Worm (Caenorhabditis elegans) whole organism, late embryonic: Measurements from ENCODE around the gene ZC262.13.

ENCODE experiments used
- C08G9.2 ChIP-seq: sonication (generic microtip); optimal IDR thresholded peaks from 2 replicates; lab custom pipeline; 2016; ENCODE audit warnings: mild to moderate bottlenecking, missing genetic modification characterization, moderate library complexity, missing compliant biosample characterization
- K02D7.2 ChIP-seq: sonication (generic microtip); optimal IDR thresholded peaks from 2 replicates; lab custom pipeline; 2017; ENCODE audit warnings: mild to moderate bottlenecking, missing genetic modification characterization, missing compliant biosample characterization
- K09A11.1 ChIP-seq: sonication (generic microtip); optimal IDR thresholded peaks from 2 replicates; lab custom pipeline; 2017; ENCODE audit warnings: antibody characterized with exemption, mild to moderate bottlenecking, missing genetic modification characterization, missing compliant biosample characterization; ENCODE audit not compliant: insufficient read depth
- Y22D7AL.16 ChIP-seq: sonication (generic microtip); optimal IDR thresholded peaks from 2 replicates; lab custom pipeline; 2016; ENCODE audit warnings: missing genetic modification characterization, missing compliant biosample characterization
- ceh-14 ChIP-seq: sonication (generic microtip); optimal IDR thresholded peaks from 2 replicates; lab custom pipeline; 2016; ENCODE audit warnings: missing genotype, missing genetic modification characterization, missing compliant biosample characterization
- ceh-18 ChIP-seq: sonication (generic microtip); optimal IDR thresholded peaks from 2 replicates; lab custom pipeline; 2016; ENCODE audit warnings: missing genetic modification characterization, missing compliant biosample characterization
- ceh-19 ChIP-seq: fragments of 200-800 bp; sonication (Bioruptor generic); optimal IDR thresholded peaks from 2 replicates; lab custom pipeline; 2018; ENCODE audit warnings: mild to moderate bottlenecking, missing genetic modification characterization, missing compliant biosample characterization
- ceh-22 ChIP-seq: sonication (generic microtip); optimal IDR thresholded peaks from 2 replicates; lab custom pipeline; 2017; ENCODE audit warnings: missing biosample characterization, missing genetic modification characterization
- ceh-31 ChIP-seq: sonication (generic microtip); optimal IDR thresholded peaks from 2 replicates; lab custom pipeline; 2016; ENCODE audit warnings: missing genetic modification characterization, missing compliant biosample characterization
- dmd-4 ChIP-seq: sonication (generic microtip); optimal IDR thresholded peaks from 2 replicates; lab custom pipeline; 2016; ENCODE audit warnings: borderline replicate concordance, missing genetic modification characterization, missing compliant biosample characterization
- elt-2 ChIP-seq: sonication (generic microtip); optimal IDR thresholded peaks from 2 replicates; lab custom pipeline; 2016; ENCODE audit warnings: missing genetic modification reagents, missing genetic modification characterization, missing compliant biosample characterization
- ets-4 ChIP-seq: sonication (generic microtip); optimal IDR thresholded peaks from 2 replicates; lab custom pipeline; 2016; ENCODE audit warnings: missing genetic modification characterization, missing compliant biosample characterization
- eyg-1 ChIP-seq: sonication (generic microtip); optimal IDR thresholded peaks from 2 replicates; lab custom pipeline; 2016; ENCODE audit warnings: missing genotype, missing genetic modification characterization, missing compliant biosample characterization
- fkh-10 ChIP-seq: fragments of 150-350 bp; optimal IDR thresholded peaks from 2 replicates; lab custom pipeline; 2014; ENCODE audit warnings: missing biosample characterization, missing genetic modification reagents, missing genetic modification characterization
- fkh-6 ChIP-seq: sonication (generic microtip); optimal IDR thresholded peaks from 2 replicates; lab custom pipeline; 2016; ENCODE audit warnings: missing genetic modification characterization, missing compliant biosample characterization
- hlh-13 ChIP-seq: fragments of 200-800 bp; sonication (Bioruptor generic); optimal IDR thresholded peaks from 2 replicates; lab custom pipeline; 2018; ENCODE audit warnings: mild to moderate bottlenecking, missing genetic modification characterization, missing compliant biosample characterization
- hlh-15 ChIP-seq: sonication (generic microtip); optimal IDR thresholded peaks from 2 replicates; lab custom pipeline; 2016; ENCODE audit warnings: missing genetic modification characterization, missing compliant biosample characterization
- hlh-30 ChIP-seq: sonication (generic microtip); optimal IDR thresholded peaks from 2 replicates; lab custom pipeline; 2017; ENCODE audit warnings: antibody characterized with exemption, missing genetic modification characterization, missing compliant biosample characterization; ENCODE audit not compliant: insufficient read depth
- hlh-6 ChIP-seq: sonication (generic microtip); optimal IDR thresholded peaks from 2 replicates; lab custom pipeline; 2016; ENCODE audit warnings: missing genotype, missing genetic modification characterization, missing compliant biosample characterization
- hlh-8 ChIP-seq: sonication (generic microtip); optimal IDR thresholded peaks from 2 replicates; lab custom pipeline; 2016; ENCODE audit warnings: missing genotype, missing genetic modification characterization, missing compliant biosample characterization
- lin-11 ChIP-seq: fragments of 200-800 bp; sonication (Bioruptor generic); optimal IDR thresholded peaks from 2 replicates; lab custom pipeline; 2018; ENCODE audit warnings: mild to moderate bottlenecking, missing genetic modification characterization, missing compliant biosample characterization
- madf-2 ChIP-seq: sonication (generic microtip); optimal IDR thresholded peaks from 2 replicates; lab custom pipeline; 2017; ENCODE audit warnings: missing genetic modification characterization, missing compliant biosample characterization
- nfya-1 ChIP-seq: sonication (generic microtip); optimal IDR thresholded peaks from 2 replicates; lab custom pipeline; 2017; ENCODE audit warnings: missing genetic modification characterization, mild to moderate bottlenecking, missing compliant biosample characterization, antibody characterized with exemption, moderate library complexity
- nhr-232 ChIP-seq: sonication (generic microtip); optimal IDR thresholded peaks from 2 replicates; lab custom pipeline; 2016; ENCODE audit warnings: missing genetic modification characterization, missing compliant biosample characterization
- npax-4 ChIP-seq: sonication (generic microtip); optimal IDR thresholded peaks from 2 replicates; lab custom pipeline; 2016; ENCODE audit warnings: missing genetic modification characterization, missing compliant biosample characterization
- odd-2 ChIP-seq: sonication (generic microtip); optimal IDR thresholded peaks from 2 replicates; lab custom pipeline; 2017; ENCODE audit warnings: antibody characterized with exemption, mild to moderate bottlenecking, missing genetic modification characterization, missing compliant biosample characterization
- pat-9 ChIP-seq: fragments of 200-800 bp; sonication (Bioruptor generic); optimal IDR thresholded peaks from 2 replicates; lab custom pipeline; 2018; ENCODE audit warnings: mild to moderate bottlenecking, missing genetic modification characterization, moderate library complexity, missing compliant biosample characterization
- pha-4 ChIP-seq: fragments of 150-350 bp; optimal IDR thresholded peaks from 2 replicates; lab custom pipeline; 2018; ENCODE audit warnings: missing biosample characterization, missing genetic modification reagents, missing genetic modification characterization
- rnt-1 ChIP-seq: sonication (generic microtip); optimal IDR thresholded peaks from 2 replicates; lab custom pipeline; 2016; ENCODE audit warnings: missing genetic modification characterization, missing compliant biosample characterization
- sdc-2 ChIP-seq: sonication (generic microtip); optimal IDR thresholded peaks from 2 replicates; lab custom pipeline; 2016; ENCODE audit warnings: missing genotype, missing genetic modification characterization, missing compliant biosample characterization
- ttx-3 ChIP-seq: sonication (generic microtip); optimal IDR thresholded peaks from 2 replicates; lab custom pipeline; 2016; ENCODE audit warnings: missing genetic modification reagents, missing genetic modification characterization, missing compliant biosample characterization
- unc-3 ChIP-seq, 2 experiments: fragments of 200-800 bp in 1 of 2; sonication (Bioruptor generic) in 1 of 2; sonication (generic microtip) in 1 of 2; conservative IDR thresholded peaks in 1 of 2; optimal IDR thresholded peaks in 1 of 2; 2 replicates each; pipeline versions ENCODE4 v1.3.6 to Lab custom; 2016 to 2022; ENCODE audit warnings: missing compliant biosample characterization in 2 of 2, missing genetic modification characterization in 2 of 2, missing genetic modification reagents in 1 of 2
- unc-55 ChIP-seq: sonication (generic microtip); optimal IDR thresholded peaks from 2 replicates; lab custom pipeline; 2017; ENCODE audit warnings: missing biosample characterization, missing genetic modification reagents, missing genetic modification characterization
- unc-86 ChIP-seq: sonication (generic microtip); optimal IDR thresholded peaks from 2 replicates; lab custom pipeline; 2016; ENCODE audit warnings: missing genetic modification characterization, missing compliant biosample characterization
- ztf-16 ChIP-seq: sonication (generic microtip); optimal IDR thresholded peaks from 2 replicates; lab custom pipeline; 2017; ENCODE audit warnings: missing genetic modification characterization, missing compliant biosample characterization

ZC262.13 gene

DNA sequence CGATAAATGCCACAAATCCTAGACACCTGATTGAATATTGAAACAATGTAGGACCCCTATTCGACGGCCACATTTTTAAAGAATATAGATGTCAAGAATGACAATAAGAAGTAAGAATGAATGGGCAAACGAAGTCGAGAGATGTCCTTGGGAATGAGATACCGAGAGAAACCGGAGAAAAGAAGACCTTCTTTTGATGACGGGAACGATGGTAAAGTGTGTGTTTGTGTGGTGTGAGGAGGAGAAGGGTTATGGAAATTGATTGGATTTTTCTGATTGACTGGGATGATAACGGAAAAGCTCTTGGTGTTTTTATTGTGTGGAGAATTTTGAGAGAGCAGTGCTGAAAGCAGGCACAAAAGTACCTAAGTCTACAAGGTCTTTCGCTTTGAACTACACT, 42.6 kb downstream of the ZC262.13 start, which contains the start of gene R05D3.9:
R05D3.9 (minus strand) TSS at position 101 of the 400 bp plus-strand sequence.
- TF ChIP-seq hlh-13 (GFP tag; lab: Kevin White, UChicago) (no peak), lin-11 (tag; lab: Kevin White, UChicago) (no peak), elt-2 (no peak), pha-4 (tag; lab: Kevin White, UChicago) (no peak), hlh-15 (tag; lab: Kevin White, UChicago) (no peak)
- TF ChIP-seq, all 69 proteins: peak for 0

DNA sequence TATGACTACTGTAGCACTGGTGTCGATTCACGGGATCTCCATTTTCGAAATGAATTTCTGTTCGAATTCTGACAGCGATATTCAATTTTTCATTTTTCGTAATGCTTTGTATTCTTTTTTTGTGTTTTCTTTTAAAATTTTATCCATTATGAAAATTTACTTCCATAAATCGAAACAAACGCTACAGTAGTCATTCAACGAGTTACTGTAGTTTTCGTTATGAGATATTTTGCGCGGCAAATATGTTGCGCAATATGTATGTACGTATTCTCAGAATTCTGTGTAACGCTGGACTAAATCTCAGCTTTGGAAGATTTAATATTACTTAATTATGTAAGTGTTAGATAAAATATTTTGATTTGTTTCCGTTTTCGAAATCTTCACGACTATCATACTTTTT, 43.2 kb downstream of the ZC262.13 start:
- no peak for TF ChIP-seq unc-86 (tag; lab: Kevin White, UChicago)
- no peak for TF ChIP-seq C08G9.2 (tag; lab: Kevin White, UChicago)
- TF ChIP-seq sdc-2 (tag; lab: Kevin White, UChicago), result no peak
- TF ChIP-seq lin-11 (tag; lab: Kevin White, UChicago), result no peak
- no peak for TF ChIP-seq unc-55
- no peak for TF ChIP-seq pat-9 (tag; lab: Kevin White, UChicago)
- no peak for TF ChIP-seq hlh-13 (GFP tag; lab: Kevin White, UChicago)

- TF ChIP-seq unc-86 (tag; lab: Kevin White, UChicago), result no peak
- TF ChIP-seq ceh-19 (GFP tag; lab: Kevin White, UChicago), result no peak
- no peak for TF ChIP-seq ztf-16 (tag; lab: Kevin White, UChicago)
- TF ChIP-seq hlh-13 (GFP tag; lab: Kevin White, UChicago), result no peak
- TF ChIP-seq hlh-6 (tag; lab: Kevin White, UChicago), result no peak
- no peak for TF ChIP-seq fkh-6
- TF ChIP-seq sdc-2 (tag; lab: Kevin White, UChicago), result no peak
- no peak for TF ChIP-seq npax-4 (tag; lab: Kevin White, UChicago)
- no peak for TF ChIP-seq ceh-22 (tag; lab: Kevin White, UChicago)
- no peak for TF ChIP-seq hlh-8
- no peak for TF ChIP-seq nfya-1
- no peak for TF ChIP-seq K09A11.1 (tag; lab: Kevin White, UChicago)
- no peak for TF ChIP-seq fkh-10 (GFP tag; lab: Kevin White, UChicago)
- TF ChIP-seq elt-2, result no peak
- TF ChIP-seq odd-2 (tag; lab: Kevin White, UChicago), result no peak
- TF ChIP-seq C08G9.2 (tag; lab: Kevin White, UChicago), result no peak
- no peak for TF ChIP-seq nhr-232 (tag; lab: Kevin White, UChicago)
- no peak for TF ChIP-seq eyg-1 (tag; lab: Kevin White, UChicago)
- no peak for TF ChIP-seq ceh-14
- TF ChIP-seq rnt-1, result no peak
Measured at ce11 chrIII:8370188-8370587, 44.2 kb downstream of the ZC262.13 start.

ce11 chrIII:8370846-8371257, 44.8 kb downstream of the ZC262.13 start:
- no peak for TF ChIP-seq unc-3 (GFP tag; conservative IDR thresholded peaks at IDR 0.05; lab: Robert Waterston, UW)
- TF ChIP-seq unc-3 (tag; optimal IDR thresholded peaks at IDR 0.05; lab: Kevin White, UChicago), result no peak
- peak; percentile 1 for TF ChIP-seq ceh-31
- peak; percentile 57 for TF ChIP-seq nfya-1
- peak; percentile 20 for TF ChIP-seq hlh-30 (tag; lab: Kevin White, UChicago)
- TF ChIP-seq sdc-2 (tag; lab: Kevin White, UChicago), result no peak

DNA sequence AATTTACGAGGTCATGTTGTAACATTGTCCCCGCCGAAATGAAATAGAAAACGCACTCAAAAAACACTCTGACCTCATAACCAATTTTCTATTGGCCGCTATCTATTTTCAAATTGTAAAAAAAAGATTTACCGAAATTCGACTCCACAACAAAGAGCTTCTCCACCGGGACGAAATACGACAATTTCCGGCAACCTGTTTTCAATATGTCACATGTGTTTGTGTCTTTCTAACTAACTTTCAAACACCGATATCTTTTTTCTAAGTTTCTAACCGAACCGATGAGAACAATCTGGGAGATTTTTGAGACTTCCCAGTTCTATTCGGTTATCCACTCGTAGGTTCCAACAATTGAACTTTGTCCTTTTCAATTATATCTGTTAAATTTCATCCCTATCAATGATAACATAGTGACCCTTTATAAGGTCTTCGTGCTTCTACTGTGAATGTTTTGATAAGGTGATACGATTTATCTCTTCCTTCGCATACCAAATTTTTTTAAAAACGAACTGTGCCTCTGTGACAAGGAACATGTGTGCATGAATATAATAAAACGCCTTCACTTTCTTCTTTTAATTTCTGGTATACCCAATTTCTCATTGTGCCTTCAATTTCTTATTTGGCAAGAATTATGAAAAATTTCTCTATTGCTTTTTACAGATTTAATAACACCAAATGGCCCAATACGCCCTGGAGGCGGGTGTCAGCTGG, 45.7 kb downstream of the ZC262.13 start, which contains the start of gene lmbr-1:
lmbr-1 (plus strand) TSS at position 661 of the 711 bp plus-strand sequence.
- TF ChIP-seq hlh-30 (tag; lab: Kevin White, UChicago), result no peak
- no peak for TF ChIP-seq dmd-4
- no peak for TF ChIP-seq ttx-3
- TF ChIP-seq ets-4 (tag; lab: Kevin White, UChicago), result no peak
- TF ChIP-seq madf-2 (tag; lab: Kevin White, UChicago), result no peak
- TF ChIP-seq ceh-18, result no peak
- TF ChIP-seq Y22D7AL.16 (tag; lab: Kevin White, UChicago), result no peak
- TF ChIP-seq K02D7.2 (tag; lab: Kevin White, UChicago), result no peak
